Worm (Caenorhabditis elegans): ENCODE measurements around the gene bigr-1.

- no peak for TF ChIP-seq him-1 (tag; optimal IDR thresholded peaks at IDR 0.05)
- TF ChIP-seq W03F9.2 (tag; optimal IDR thresholded peaks at IDR 0.05): no peak
- TF ChIP-seq dao-5 (tag; optimal IDR thresholded peaks at IDR 0.05): no peak
Observed at ce11 chrII:11192488-11192887, 11.0 kb downstream of the bigr-1 start.
